Worm (Caenorhabditis elegans): Measurements from ENCODE around the gene F36H12.4.

ce11 chrIV:5288932-5289331 lies 20.0 kb downstream of the F36H12.4 start:
- no peak for TF ChIP-seq dpl-1 (GFP tag; optimal IDR thresholded peaks at IDR 0.05)
- TF ChIP-seq ceh-79 (tag; optimal IDR thresholded peaks at IDR 0.05): no peak
- TF ChIP-seq unc-62 (GFP tag; optimal IDR thresholded peaks at IDR 0.05): no peak
- no peak for TF ChIP-seq F57A8.1 (GFP tag; optimal IDR thresholded peaks at IDR 0.05)
- no peak for TF ChIP-seq pha-4 (tag; optimal IDR thresholded peaks at IDR 0.05)
- no peak for TF ChIP-seq lsl-1 (GFP tag; optimal IDR thresholded peaks at IDR 0.05)
- TF ChIP-seq ceh-58 (GFP tag; IDR thresholded peaks at IDR 0.05): no peak
- no peak for TF ChIP-seq snpc-1.1 (tag; optimal IDR thresholded peaks at IDR 0.05; ENCODE audit: insufficient read depth)
- TF ChIP-seq F52B5.7 (tag; optimal IDR thresholded peaks at IDR 0.05): no peak
- TF ChIP-seq snpc-4 (GFP tag; optimal IDR thresholded peaks at IDR 0.05): no peak
- TF ChIP-seq snpc-4 (tag; optimal IDR thresholded peaks at IDR 0.05): no peak

All from whole organism, young adult.